Fruit fly (Drosophila melanogaster) whole organism, embryonic: Measurements from ENCODE around the gene Ntf-2r.

Experiments used
- C15 ChIP-seq: fragments of 200-800 bp; sonication (Bioruptor generic); IDR thresholded peaks from 3 replicates; pipeline ENCODE4 v1.3.6; 2022; ENCODE audit warnings: missing biosample characterization, missing genetic modification characterization
- CG1024 ChIP-seq: fragments of 200-800 bp; sonication (Bioruptor generic); IDR thresholded peaks from 2 replicates; pipeline ENCODE4 v1.3.6; 2022; ENCODE audit warnings: missing biosample characterization, missing genetic modification characterization
- CG10321 ChIP-seq: fragments of 200-800 bp; sonication (Bioruptor generic); IDR thresholded peaks from 2 replicates; pipeline ENCODE4 v1.3.6; 2022; ENCODE audit warnings: missing biosample characterization, missing genetic modification characterization
- CG10431 ChIP-seq: fragments of 200-800 bp; sonication (Bioruptor generic); optimal IDR thresholded peaks from 3 replicates; lab custom pipeline; 2018; ENCODE audit warnings: missing biosample characterization, mild to moderate bottlenecking, missing genetic modification characterization
- CG10462 ChIP-seq: fragments of 200-800 bp; sonication (Bioruptor generic); optimal IDR thresholded peaks from 2 replicates; lab custom pipeline; 2016; ENCODE audit warnings: missing biosample characterization, missing genetic modification characterization
- CG12071 ChIP-seq: fragments of 200-800 bp; sonication (Bioruptor generic); optimal IDR thresholded peaks from 3 replicates; lab custom pipeline; 2018; ENCODE audit warnings: missing biosample characterization, mild to moderate bottlenecking, missing genetic modification characterization
- CG14050 ChIP-seq: fragments of 200-800 bp; sonication (Bioruptor generic); IDR thresholded peaks from 3 replicates; pipeline ENCODE4 v1.3.6; 2022; ENCODE audit warnings: missing biosample characterization, missing genetic modification characterization
- CG14667 ChIP-seq: fragments of 200-800 bp; sonication (Bioruptor generic); IDR thresholded peaks from 2 replicates; pipeline ENCODE4 v1.3.6; 2022; ENCODE audit warnings: missing biosample characterization, missing genetic modification characterization
- CG15011 ChIP-seq: fragments of 200-800 bp; sonication (Bioruptor generic); optimal IDR thresholded peaks from 3 replicates; lab custom pipeline; 2018; ENCODE audit warnings: missing biosample characterization, mild to moderate bottlenecking, missing genetic modification characterization
- CG1529 ChIP-seq: fragments of 200-800 bp; sonication (Bioruptor generic); optimal IDR thresholded peaks from 3 replicates; lab custom pipeline; 2018; ENCODE audit warnings: missing biosample characterization, missing genetic modification characterization
- CG17359 ChIP-seq: fragments of 200-800 bp; sonication (Bioruptor generic); optimal IDR thresholded peaks from 3 replicates; lab custom pipeline; 2018; ENCODE audit warnings: missing biosample characterization, mild to moderate bottlenecking, missing genetic modification characterization, moderate library complexity
- CG2129 ChIP-seq: fragments of 200-800 bp; sonication (Bioruptor generic); IDR thresholded peaks from 2 replicates; pipeline ENCODE4 v1.3.6; 2022; ENCODE audit warnings: missing biosample characterization, missing genetic modification characterization; ENCODE audit not compliant: partially characterized antibody
- CG2202 ChIP-seq: fragments of 200-800 bp; sonication (Bioruptor generic); optimal IDR thresholded peaks from 2 replicates; lab custom pipeline; 2018; ENCODE audit warnings: missing biosample characterization, mild to moderate bottlenecking, missing genetic modification characterization
- CG32772 ChIP-seq: fragments of 200-800 bp; sonication (Bioruptor generic); IDR thresholded peaks from 2 replicates; pipeline ENCODE4 v1.3.6; 2022; ENCODE audit warnings: missing biosample characterization, missing genetic modification characterization
- CG33213 ChIP-seq: fragments of 200-800 bp; sonication (Bioruptor generic); optimal IDR thresholded peaks from 3 replicates; lab custom pipeline; 2016; ENCODE audit warnings: missing biosample characterization, missing genetic modification characterization
- CG34224 ChIP-seq: fragments of 200-800 bp; sonication (Bioruptor generic); IDR thresholded peaks from 3 replicates; pipeline ENCODE4 v1.3.6; 2022; ENCODE audit warnings: missing biosample characterization, missing genetic modification characterization; ENCODE audit not compliant: partially characterized antibody
- CG7372 ChIP-seq: fragments of 200-800 bp; sonication (Bioruptor generic); IDR thresholded peaks from 2 replicates; pipeline ENCODE4 v1.3.6; 2022; ENCODE audit warnings: missing biosample characterization, missing genetic modification characterization
- CG7928 ChIP-seq: fragments of 200-800 bp; sonication (Bioruptor generic); optimal IDR thresholded peaks from 2 replicates; lab custom pipeline; 2017; ENCODE audit warnings: missing biosample characterization, mild to moderate bottlenecking, missing genetic modification characterization
- CG8281 ChIP-seq: fragments of 200-800 bp; sonication (Bioruptor generic); optimal IDR thresholded peaks from 2 replicates; lab custom pipeline; 2018; ENCODE audit warnings: missing biosample characterization, mild to moderate bottlenecking, missing genetic modification characterization, moderate library complexity
- CG9797 ChIP-seq: fragments of 200-800 bp; sonication (Bioruptor generic); optimal IDR thresholded peaks from 3 replicates; lab custom pipeline; 2018; ENCODE audit warnings: missing biosample characterization, mild to moderate bottlenecking, missing genetic modification characterization
- D19B ChIP-seq: fragments of 200-800 bp; sonication (Bioruptor generic); optimal IDR thresholded peaks from 2 replicates; lab custom pipeline; 2017; ENCODE audit warnings: missing biosample characterization, mild to moderate bottlenecking, missing genetic modification characterization
- Dip3 ChIP-seq: fragments of 200-800 bp; sonication (Bioruptor generic); optimal IDR thresholded peaks from 3 replicates; lab custom pipeline; 2016; ENCODE audit warnings: missing biosample characterization, missing genetic modification characterization
- Dll ChIP-seq: fragments of 200-800 bp; sonication (Bioruptor generic); IDR thresholded peaks from 4 replicates; pipeline ENCODE4 v1.3.6; 2022; ENCODE audit warnings: missing biosample characterization, missing genetic modification characterization; ENCODE audit not compliant: partially characterized antibody
- Lpt ChIP-seq: fragments of >200 bp; optimal IDR thresholded peaks from 2 replicates; lab custom pipeline; 2018; ENCODE audit warnings: missing biosample characterization, missing genetic modification characterization
- MESR4 ChIP-seq: fragments of 200-800 bp; sonication (Bioruptor generic); optimal IDR thresholded peaks from 2 replicates; lab custom pipeline; 2018; ENCODE audit warnings: missing biosample characterization, mild to moderate bottlenecking, missing genetic modification characterization, moderate library complexity
- Pdp1 ChIP-seq, 2 experiments: fragments of 200-800 bp; sonication (Bioruptor generic); optimal IDR thresholded peaks; 3 replicates each; lab custom pipeline; 2016; ENCODE audit warnings: missing biosample characterization in 2 of 2, missing genetic modification characterization in 2 of 2, mild to moderate bottlenecking in 1 of 2, moderate library complexity in 1 of 2
- Scr ChIP-seq: fragments of 200-800 bp; sonication (Bioruptor generic); IDR thresholded peaks from 2 replicates; pipeline ENCODE4 v1.3.6; 2022; ENCODE audit warnings: missing biosample characterization, missing genetic modification characterization; ENCODE audit not compliant: partially characterized antibody
- Six4 ChIP-seq: fragments of 200-800 bp; sonication (Bioruptor generic); optimal IDR thresholded peaks from 2 replicates; lab custom pipeline; 2016; ENCODE audit warnings: missing biosample characterization, missing genetic modification characterization
- Sry-β ChIP-seq: fragments of 200-800 bp; sonication (Bioruptor generic); optimal IDR thresholded peaks from 2 replicates; lab custom pipeline; 2018; ENCODE audit warnings: missing biosample characterization, mild to moderate bottlenecking, missing genetic modification characterization, moderate library complexity
- YL-1 ChIP-seq: fragments of 200-800 bp; sonication (Bioruptor generic); optimal IDR thresholded peaks from 3 replicates; lab custom pipeline; 2017; ENCODE audit warnings: missing biosample characterization, mild to moderate bottlenecking, missing genetic modification characterization
- ap ChIP-seq: fragments of 200-800 bp; sonication (Bioruptor generic); IDR thresholded peaks from 2 replicates; pipeline ENCODE4 v1.3.6; 2022; ENCODE audit warnings: missing biosample characterization, missing genetic modification characterization
- ash1 ChIP-seq: fragments of 200-800 bp; sonication (Bioruptor generic); optimal IDR thresholded peaks from 2 replicates; lab custom pipeline; 2018; ENCODE audit warnings: missing biosample characterization, mild to moderate bottlenecking, missing genetic modification characterization
- chm ChIP-seq: fragments of 200-800 bp; sonication (Bioruptor generic); IDR thresholded peaks from 2 replicates; pipeline ENCODE4 v1.3.6; 2022; ENCODE audit warnings: missing biosample characterization, missing genetic modification characterization
- crol ChIP-seq: fragments of 200-800 bp; sonication (Bioruptor generic); IDR thresholded peaks from 2 replicates; pipeline ENCODE4 v1.3.6; 2022; ENCODE audit warnings: missing biosample characterization, missing genetic modification characterization
- danr ChIP-seq: fragments of 200-800 bp; sonication (Bioruptor generic); IDR thresholded peaks from 2 replicates; pipeline ENCODE4 v1.3.6; 2022; ENCODE audit warnings: missing biosample characterization, missing genetic modification characterization
- dysf ChIP-seq: fragments of 200-800 bp; sonication (Bioruptor generic); IDR thresholded peaks from 3 replicates; pipeline ENCODE4 v1.3.6; 2022; ENCODE audit warnings: missing biosample characterization, missing genetic modification characterization
- gt ChIP-seq: fragments of 200-800 bp; sonication (Bioruptor generic); IDR thresholded peaks from 2 replicates; pipeline ENCODE4 v1.3.6; 2022; ENCODE audit warnings: missing biosample characterization, missing genetic modification characterization
- ham ChIP-seq: fragments of 200-800 bp; sonication (Bioruptor generic); IDR thresholded peaks from 2 replicates; pipeline ENCODE4 v1.3.6; 2022; ENCODE audit warnings: missing biosample characterization, missing genetic modification characterization
- hbn ChIP-seq: fragments of 200-800 bp; sonication (Bioruptor generic); IDR thresholded peaks from 2 replicates; pipeline ENCODE4 v1.3.6; 2022; ENCODE audit warnings: missing biosample characterization, missing genetic modification characterization; ENCODE audit not compliant: partially characterized antibody
- knrl ChIP-seq: fragments of 200-800 bp; sonication (Bioruptor generic); IDR thresholded peaks from 3 replicates; pipeline ENCODE4 v1.3.6; 2022; ENCODE audit warnings: missing biosample characterization, missing genetic modification characterization; ENCODE audit not compliant: partially characterized antibody
- lilli ChIP-seq: fragments of 200-800 bp; sonication (Bioruptor generic); optimal IDR thresholded peaks from 3 replicates; lab custom pipeline; 2016; ENCODE audit warnings: missing biosample characterization, missing genetic modification characterization
- pnt ChIP-seq: fragments of 200-800 bp; sonication (Bioruptor generic); optimal IDR thresholded peaks from 3 replicates; lab custom pipeline; 2016; ENCODE audit warnings: missing biosample characterization, missing genetic modification characterization
- scrt ChIP-seq: fragments of 200-800 bp; sonication (Bioruptor generic); optimal IDR thresholded peaks from 2 replicates; lab custom pipeline; 2018; ENCODE audit warnings: missing biosample characterization, mild to moderate bottlenecking, missing genetic modification characterization, moderate library complexity
- sqz ChIP-seq: fragments of 200-800 bp; sonication (Bioruptor generic); optimal IDR thresholded peaks from 3 replicates; lab custom pipeline; 2018; ENCODE audit warnings: missing biosample characterization, mild to moderate bottlenecking, missing genetic modification characterization
- stc ChIP-seq: fragments of 200-800 bp; sonication (Bioruptor generic); IDR thresholded peaks from 2 replicates; pipeline ENCODE4 v1.3.6; 2022; ENCODE audit warnings: missing biosample characterization, missing genetic modification characterization
- tin ChIP-seq: fragments of 200-800 bp; sonication (Bioruptor generic); optimal IDR thresholded peaks from 3 replicates; lab custom pipeline; 2016; ENCODE audit warnings: missing biosample characterization, missing genetic modification characterization
- tio ChIP-seq: fragments of 200-800 bp; sonication (Bioruptor generic); optimal IDR thresholded peaks from 2 replicates; lab custom pipeline; 2017; ENCODE audit warnings: missing biosample characterization, missing genetic modification characterization, inconsistent platforms
- vfl ChIP-seq: fragments of 200-800 bp; sonication (Bioruptor generic); optimal IDR thresholded peaks from 2 replicates; lab custom pipeline; 2016; ENCODE audit warnings: missing biosample characterization, missing genetic modification characterization
- zen2 ChIP-seq: fragments of 200-800 bp; sonication (Bioruptor generic); IDR thresholded peaks from 3 replicates; pipeline ENCODE4 v1.3.6; 2022; ENCODE audit warnings: missing biosample characterization, missing genetic modification characterization; ENCODE audit not compliant: partially characterized antibody
- zf30C ChIP-seq: fragments of 200-800 bp; sonication (Bioruptor generic); optimal IDR thresholded peaks from 3 replicates; lab custom pipeline; 2018; ENCODE audit warnings: missing biosample characterization, mild to moderate bottlenecking, missing genetic modification characterization
- zfh1 ChIP-seq: fragments of 200-800 bp; sonication (Bioruptor generic); IDR thresholded peaks from 3 replicates; pipeline ENCODE4 v1.3.6; 2022; ENCODE audit warnings: missing biosample characterization, missing genetic modification characterization

The Ntf-2r gene

DNA sequence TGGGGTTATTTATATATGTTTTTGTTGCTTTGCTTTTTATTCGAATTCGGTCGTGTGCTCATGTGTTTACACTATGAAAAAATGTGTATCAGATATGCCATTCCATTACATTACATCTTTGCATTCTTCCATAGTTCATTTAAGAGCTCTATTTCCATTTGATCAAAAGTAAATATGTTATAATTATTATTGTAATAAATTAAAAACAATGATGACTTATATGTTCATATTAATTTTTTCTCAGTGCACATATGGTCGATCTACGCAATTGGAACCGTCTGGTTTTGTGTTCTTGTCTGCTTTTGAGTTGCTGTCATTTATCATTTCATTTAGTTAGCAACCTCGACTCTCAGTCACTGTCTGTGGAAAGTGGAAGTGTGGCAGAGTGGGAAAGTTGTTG lies 23.0 kb downstream of the Ntf-2r start (continued):
- TF ChIP-seq CG8281 (peak; percentile 66), Dll (GFP tag; lab: Robert Waterston, UW) (no peak), CG10462 (peak; percentile 75), MESR4 (GFP tag; lab: Kevin White, UChicago) (peak; percentile 17), vfl (no peak), lilli (GFP tag; lab: Kevin White, UChicago) (peak; percentile 69), zf30C (GFP tag; lab: Kevin White, UChicago) (peak; percentile 86), CG2129 (no peak), CG32772 (GFP tag; lab: Robert Waterston, UW) (peak; percentile 92; the same call in 1 of the 2 replicates), tio (GFP tag; lab: Kevin White, UChicago) (peak; percentile 78), Pdp1 (GFP tag; optimal IDR thresholded peaks at IDR 0.05; lab: Kevin White, UChicago) (peak in 1 of 2 experiments; percentile 46), CG1024 (GFP tag; lab: Robert Waterston, UW) (peak; percentile 91), dysf (GFP tag; lab: Robert Waterston, UW) (peak; percentile 94), ham (no peak), CG14667 (GFP tag; lab: Robert Waterston, UW) (peak; percentile 93), Six4 (GFP tag; lab: Kevin White, UChicago) (peak; percentile 89), ap (GFP tag; lab: Robert Waterston, UW) (peak; percentile 79), Scr (GFP tag; lab: Robert Waterston, UW) (no peak), CG12071 (peak; percentile 59), chm (GFP tag; lab: Robert Waterston, UW) (no peak), zfh1 (GFP tag; lab: Robert Waterston, UW) (peak; percentile 92), YL-1 (GFP tag; lab: Kevin White, UChicago) (peak; percentile 56), CG17359 (peak; percentile 91), hbn (GFP tag; lab: Robert Waterston, UW) (no peak), sqz (peak; percentile 78), CG9797 (GFP tag; lab: Kevin White, UChicago) (peak; percentile 7), CG2202 (peak; percentile 91), stc (peak; percentile 86; the same call in 1 of the 2 replicates), CG15011 (peak; percentile 70), danr (peak; percentile 81; the same call in 1 of the 2 replicates), ash1 (GFP tag; lab: Kevin White, UChicago) (no peak), gt (GFP tag; lab: Robert Waterston, UW) (peak; percentile 77), D19B (GFP tag; lab: Kevin White, UChicago) (peak; percentile 24), CG14050 (GFP tag; lab: Robert Waterston, UW) (peak; percentile 68), Sry-β (GFP tag; lab: Kevin White, UChicago) (peak; percentile 57), scrt (GFP tag; lab: Kevin White, UChicago) (no peak), CG10431 (GFP tag; lab: Kevin White, UChicago) (peak; percentile 88), Lpt (GFP tag; lab: Kevin White, UChicago) (no peak), CG33213 (GFP tag; lab: Kevin White, UChicago) (no peak), tin (GFP tag; lab: Kevin White, UChicago) (peak; percentile 92), CG7928 (GFP tag; lab: Kevin White, UChicago) (peak; percentile 4), CG34224 (no peak), CG7372 (GFP tag; lab: Robert Waterston, UW) (peak; percentile 86), zen2 (GFP tag; lab: Robert Waterston, UW) (no peak), CG10321 (GFP tag; lab: Robert Waterston, UW) (no peak), CG1529 (GFP tag; lab: Kevin White, UChicago) (peak; percentile 83), pnt (peak; percentile 53), crol (GFP tag; lab: Robert Waterston, UW) (peak; percentile 58), C15 (GFP tag; lab: Robert Waterston, UW) (peak; percentile 88), Dip3 (GFP tag; lab: Kevin White, UChicago) (peak; percentile 28), knrl (no peak)
